Fruit fly (Drosophila melanogaster): ENCODE measurements around the gene Tdh.

Tdh gene

dm6 chr3L:20508136-20508635 lies 41.4 kb downstream of the Tdh start (continued):
- TF ChIP-seq CG34422 (GFP tag; IDR thresholded peaks at IDR 0.05) (peak; percentile 93), Dad (GFP tag; optimal IDR thresholded peaks at IDR 0.05) (peak; percentile 85), HmgZ (tag; optimal IDR thresholded peaks at IDR 0.05) (peak; percentile 97), ken (GFP tag; IDR thresholded peaks at IDR 0.05) (peak; percentile 81), Taf1 (GFP tag; IDR thresholded peaks at IDR 0.05) (peak; percentile 96), CG17612 (GFP tag; IDR thresholded peaks at IDR 0.05) (peak; percentile 91), vvl (GFP tag; IDR thresholded peaks at IDR 0.05) (peak; percentile 96), D (optimal IDR thresholded peaks at IDR 0.05) (no peak), D (GFP tag; optimal IDR thresholded peaks at IDR 0.05) (peak; percentile 84), CG6791 (GFP tag; IDR thresholded peaks at IDR 0.05; ENCODE audit: partially characterized antibody) (0 out of 3 replicates have a peak, but pooled peaks have one; percentile 51), CG12104 (GFP tag; optimal IDR thresholded peaks at IDR 0.05) (peak; percentile 92), Med (GFP tag) (peak; percentile 99), CG4707 (GFP tag; optimal IDR thresholded peaks at IDR 0.05) (peak; percentile 66), wdn (GFP tag; IDR thresholded peaks at IDR 0.05) (peak; percentile 88), bigmax (GFP tag; optimal IDR thresholded peaks at IDR 0.05) (peak; percentile 30), Sry-β (GFP tag; optimal IDR thresholded peaks at IDR 0.05) (peak; percentile 15), CG32772 (GFP tag; IDR thresholded peaks at IDR 0.05) (peak; percentile 92), CG10979 (tag; optimal IDR thresholded peaks at IDR 0.05) (peak; percentile 88), vfl (GFP tag; optimal IDR thresholded peaks at IDR 0.05) (peak; percentile 92), grn (GFP tag; optimal IDR thresholded peaks at IDR 0.05) (peak; percentile 65), ham (GFP tag; IDR thresholded peaks at IDR 0.05) (peak; percentile 79; the same call in 1 of the 2 replicates), usp (GFP tag; optimal IDR thresholded peaks at IDR 0.05) (no peak), CG13296 (GFP tag; optimal IDR thresholded peaks at IDR 0.05) (peak; percentile 94), zfh2 (GFP tag; optimal IDR thresholded peaks at IDR 0.05) (peak; percentile 97), corto (GFP tag; optimal IDR thresholded peaks at IDR 0.05) (peak; percentile 31), mirr (GFP tag; optimal IDR thresholded peaks at IDR 0.05) (peak; percentile 89), HLH54F (GFP tag; optimal IDR thresholded peaks at IDR 0.05) (peak; percentile 96), sisA (GFP tag; IDR thresholded peaks at IDR 0.05) (peak; percentile 90), CG33557 (GFP tag; optimal IDR thresholded peaks at IDR 0.05) (peak; percentile 79), CG7556 (GFP tag; optimal IDR thresholded peaks at IDR 0.05) (peak; percentile 93), ara (GFP tag; IDR thresholded peaks at IDR 0.05) (peak; percentile 84), CG12155 (GFP tag; optimal IDR thresholded peaks at IDR 0.05) (peak; percentile 96), lbe (GFP tag; optimal IDR thresholded peaks at IDR 0.05) (peak; percentile 81), CG15514 (GFP tag; optimal IDR thresholded peaks at IDR 0.05) (peak; percentile 90), cas (GFP tag; IDR thresholded peaks at IDR 0.05) (peak; percentile 92), CG3838 (GFP tag; optimal IDR thresholded peaks at IDR 0.05) (peak; percentile 72), CG2120 (GFP tag; optimal IDR thresholded peaks at IDR 0.05) (peak; percentile 99), eyg (GFP tag; optimal IDR thresholded peaks at IDR 0.05) (peak; percentile 82), Bgb (GFP tag; IDR thresholded peaks at IDR 0.05; ENCODE audit: partially characterized antibody) (peak; percentile 65), dysf (GFP tag; IDR thresholded peaks at IDR 0.05) (peak; percentile 97), zen2 (GFP tag; IDR thresholded peaks at IDR 0.05; ENCODE audit: partially characterized antibody) (no peak), CG16863 (GFP tag; optimal IDR thresholded peaks at IDR 0.05) (peak; percentile 82), ssp (GFP tag; IDR thresholded peaks at IDR 0.05) (peak; percentile 86), pb (GFP tag; optimal IDR thresholded peaks at IDR 0.05) (peak; percentile 78), CG8944 (GFP tag; optimal IDR thresholded peaks at IDR 0.05) (peak; percentile 88), Hr39 (optimal IDR thresholded peaks at IDR 0.05) (no peak), Bdp1 (GFP tag; optimal IDR thresholded peaks at IDR 0.05) (peak; percentile 78), NC2α (GFP tag; optimal IDR thresholded peaks at IDR 0.05) (peak; percentile 81), sr (GFP tag; IDR thresholded peaks at IDR 0.05) (no peak; the same call in 1 of the 3 replicates)
